Fruit fly (Drosophila melanogaster): Measurements from ENCODE around the gene CG31817.

Gene CG31817

dm6 chr2L:16317777-16318610 is 19.7 kb downstream of the CG31817 start:
- no peak for TF ChIP-seq cnc (optimal IDR thresholded peaks at IDR 0.05)
- no peak for TF ChIP-seq CG33017 (tag; optimal IDR thresholded peaks at IDR 0.05)
- TF ChIP-seq CG1620 (GFP tag; optimal IDR thresholded peaks at IDR 0.05) = peak; percentile 41
- peak; percentile 7 for TF ChIP-seq CG7101 (tag; optimal IDR thresholded peaks at IDR 0.05)
- peak; percentile 46 for TF ChIP-seq Mnt (GFP tag; optimal IDR thresholded peaks at IDR 0.05)
- peak; percentile 26 for TF ChIP-seq cic (GFP tag; optimal IDR thresholded peaks at IDR 0.05)
- peak; percentile 72 for TF ChIP-seq tj (GFP tag; optimal IDR thresholded peaks at IDR 0.05)
- peak; percentile 27 for TF ChIP-seq ovo (GFP tag; optimal IDR thresholded peaks at IDR 0.05)
- TF ChIP-seq Clk (GFP tag; optimal IDR thresholded peaks at IDR 0.05) = no peak
- no peak for TF ChIP-seq bab1 (GFP tag; optimal IDR thresholded peaks at IDR 0.05)
- no peak for TF ChIP-seq toe (GFP tag; optimal IDR thresholded peaks at IDR 0.05)
- no peak for TF ChIP-seq CG11617 (GFP tag; optimal IDR thresholded peaks at IDR 0.05)
- no peak for TF ChIP-seq Hr96 (GFP tag; optimal IDR thresholded peaks at IDR 0.05)
- peak; percentile 70 for TF ChIP-seq kay (GFP tag; ENCODE audit: borderline replicate concordance)
- no peak for TF ChIP-seq CG14711 (tag; optimal IDR thresholded peaks at IDR 0.05)
- TF ChIP-seq pad (GFP tag; optimal IDR thresholded peaks at IDR 0.05) = no peak
- peak; percentile 9 for TF ChIP-seq CG7045 (GFP tag; optimal IDR thresholded peaks at IDR 0.05)
- peak; percentile 71 for TF ChIP-seq Crg-1 (GFP tag; optimal IDR thresholded peaks at IDR 0.05)
- no peak for TF ChIP-seq CG5204 (GFP tag; optimal IDR thresholded peaks at IDR 0.05)
- TF ChIP-seq CG12768 (GFP tag; optimal IDR thresholded peaks at IDR 0.05) = peak; percentile 34

DNA sequence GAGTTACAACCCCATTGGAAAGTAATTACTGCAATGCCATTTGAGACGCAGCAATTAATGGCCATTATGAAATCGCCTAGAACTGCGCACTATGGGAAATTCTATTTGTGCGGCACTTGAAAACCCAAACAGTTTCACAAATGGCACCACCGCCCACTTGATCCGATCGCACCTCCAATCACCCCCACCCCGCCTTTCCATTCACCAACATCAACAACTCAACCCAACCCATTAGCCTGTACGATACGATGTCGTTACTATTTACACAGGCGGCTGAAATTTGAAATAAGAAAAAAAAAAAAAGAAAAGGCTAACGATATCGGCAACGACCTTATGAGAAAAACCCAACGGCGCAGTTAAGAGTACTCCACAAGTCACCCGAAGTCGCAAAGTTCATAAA is 20.6 kb downstream of the CG31817 start:
- TF ChIP-seq cic (GFP tag; optimal IDR thresholded peaks at IDR 0.05) = peak; percentile 85
- TF ChIP-seq ovo (GFP tag; optimal IDR thresholded peaks at IDR 0.05) = peak; percentile 20
- TF ChIP-seq CG7101 (tag; optimal IDR thresholded peaks at IDR 0.05) = no peak
- no peak for TF ChIP-seq tj (GFP tag; optimal IDR thresholded peaks at IDR 0.05)
- no peak for TF ChIP-seq cnc (optimal IDR thresholded peaks at IDR 0.05)
- peak; percentile 4 for TF ChIP-seq CG7045 (GFP tag; optimal IDR thresholded peaks at IDR 0.05)
- no peak for TF ChIP-seq Clk (GFP tag; optimal IDR thresholded peaks at IDR 0.05)
- no peak for TF ChIP-seq Hr96 (GFP tag; optimal IDR thresholded peaks at IDR 0.05)
- no peak for TF ChIP-seq bab1 (GFP tag; optimal IDR thresholded peaks at IDR 0.05)
- no peak for TF ChIP-seq pad (GFP tag; optimal IDR thresholded peaks at IDR 0.05)
- TF ChIP-seq CG12768 (GFP tag; optimal IDR thresholded peaks at IDR 0.05) = peak; percentile 60
- TF ChIP-seq kay (GFP tag; ENCODE audit: borderline replicate concordance) = peak; percentile 5
- no peak for TF ChIP-seq CG14711 (tag; optimal IDR thresholded peaks at IDR 0.05)

dm6 chr2L:16316410-16316809 is 21.3 kb downstream of the CG31817 start:
- TF ChIP-seq ovo (GFP tag; optimal IDR thresholded peaks at IDR 0.05) (no peak), pad (GFP tag; optimal IDR thresholded peaks at IDR 0.05) (no peak), CG7101 (tag; optimal IDR thresholded peaks at IDR 0.05) (no peak), tj (GFP tag; optimal IDR thresholded peaks at IDR 0.05) (no peak), cnc (optimal IDR thresholded peaks at IDR 0.05) (no peak), CG7045 (GFP tag; optimal IDR thresholded peaks at IDR 0.05) (no peak), Clk (GFP tag; optimal IDR thresholded peaks at IDR 0.05) (no peak), CG11617 (GFP tag; optimal IDR thresholded peaks at IDR 0.05) (no peak), CG33017 (tag; optimal IDR thresholded peaks at IDR 0.05) (no peak), Hr96 (GFP tag; optimal IDR thresholded peaks at IDR 0.05) (no peak), CG1620 (GFP tag; optimal IDR thresholded peaks at IDR 0.05) (no peak), Crg-1 (GFP tag; optimal IDR thresholded peaks at IDR 0.05) (no peak), cic (GFP tag; optimal IDR thresholded peaks at IDR 0.05) (no peak)

dm6 chr2L:16315844-16316243 is 21.8 kb downstream of the CG31817 start:
- TF ChIP-seq cic (GFP tag; optimal IDR thresholded peaks at IDR 0.05) = peak; percentile 76
- TF ChIP-seq bab1 (GFP tag; optimal IDR thresholded peaks at IDR 0.05) = no peak
- TF ChIP-seq ovo (GFP tag; optimal IDR thresholded peaks at IDR 0.05) = peak; percentile 40
- peak; percentile 61 for TF ChIP-seq Mnt (GFP tag; optimal IDR thresholded peaks at IDR 0.05)
- no peak for TF ChIP-seq Hr96 (GFP tag; optimal IDR thresholded peaks at IDR 0.05)
- TF ChIP-seq CG12768 (GFP tag; optimal IDR thresholded peaks at IDR 0.05) = peak; percentile 3
- peak; percentile 98 for TF ChIP-seq kay (GFP tag; ENCODE audit: borderline replicate concordance)

DNA sequence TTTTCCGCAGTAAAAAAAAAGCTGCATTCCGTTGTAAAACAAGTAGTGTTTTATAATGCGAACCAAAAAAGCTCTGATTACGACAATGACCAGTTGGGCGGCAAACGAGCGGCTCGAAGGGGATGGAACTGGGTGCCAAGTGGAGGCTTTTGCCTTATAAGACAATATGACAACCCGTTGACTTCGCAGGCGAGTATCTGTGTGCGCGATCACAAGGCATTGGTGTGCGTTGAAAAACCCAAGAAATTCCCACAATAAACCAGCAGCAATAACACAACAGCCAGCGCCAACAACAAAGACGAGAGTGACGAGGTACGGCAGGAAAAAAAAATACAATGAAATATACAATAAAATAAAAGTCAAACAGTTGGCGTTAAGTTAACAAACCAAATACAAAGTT is 22.7 kb downstream of the CG31817 start:
- TF ChIP-seq Mnt (GFP tag; optimal IDR thresholded peaks at IDR 0.05) (peak; percentile 83), kay (GFP tag; ENCODE audit: borderline replicate concordance) (peak; percentile 98), CG12768 (GFP tag; optimal IDR thresholded peaks at IDR 0.05) (peak; percentile 83), CG1620 (GFP tag; optimal IDR thresholded peaks at IDR 0.05) (no peak), toe (GFP tag; optimal IDR thresholded peaks at IDR 0.05) (no peak), CG7101 (tag; optimal IDR thresholded peaks at IDR 0.05) (peak; percentile 54), cic (GFP tag; optimal IDR thresholded peaks at IDR 0.05) (peak; percentile 100), Hr96 (GFP tag; optimal IDR thresholded peaks at IDR 0.05) (no peak), bab1 (GFP tag; optimal IDR thresholded peaks at IDR 0.05) (peak; percentile 1), Crg-1 (GFP tag; optimal IDR thresholded peaks at IDR 0.05) (no peak), CG33017 (tag; optimal IDR thresholded peaks at IDR 0.05) (peak; percentile 58), CG5204 (GFP tag; optimal IDR thresholded peaks at IDR 0.05) (no peak), cnc (optimal IDR thresholded peaks at IDR 0.05) (no peak), pad (GFP tag; optimal IDR thresholded peaks at IDR 0.05) (peak; percentile 32), CG11617 (GFP tag; optimal IDR thresholded peaks at IDR 0.05) (peak; percentile 37), Clk (GFP tag; optimal IDR thresholded peaks at IDR 0.05) (no peak), CG14711 (tag; optimal IDR thresholded peaks at IDR 0.05) (peak; percentile 80), tj (GFP tag; optimal IDR thresholded peaks at IDR 0.05) (peak; percentile 81), CG7045 (GFP tag; optimal IDR thresholded peaks at IDR 0.05) (peak; percentile 25), ovo (GFP tag; optimal IDR thresholded peaks at IDR 0.05) (peak; percentile 35)

DNA sequence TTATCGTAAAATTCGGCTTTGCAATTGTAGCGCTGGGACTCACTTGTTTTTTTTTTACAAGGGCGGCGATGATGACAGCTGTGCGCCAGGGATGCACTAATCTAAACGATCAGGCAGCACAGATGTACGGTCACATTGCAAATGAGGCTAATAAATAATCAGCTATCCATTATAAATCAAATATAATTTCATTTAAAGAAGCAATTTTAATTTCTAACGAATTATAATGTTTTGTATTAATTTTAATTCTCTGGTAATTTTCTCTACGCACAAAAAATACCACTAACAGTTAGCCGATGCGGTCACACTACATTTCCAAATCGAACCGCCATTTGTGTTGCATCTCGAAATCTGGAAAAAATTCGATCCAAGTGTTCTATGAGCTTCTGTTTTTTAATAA is 27.0 kb downstream of the CG31817 start, which contains the start of the genes cni and fzy:
Gene cni (minus strand): TSS at position 79 of the 400 bp plus-strand sequence.
Gene fzy (plus strand): TSS at position 309 of the 400 bp plus-strand sequence.
- TF ChIP-seq cic (GFP tag; optimal IDR thresholded peaks at IDR 0.05) = peak; percentile 35
- TF ChIP-seq bab1 (GFP tag; optimal IDR thresholded peaks at IDR 0.05) = peak; percentile 74
- no peak for TF ChIP-seq CG12768 (GFP tag; optimal IDR thresholded peaks at IDR 0.05)
- TF ChIP-seq tj (GFP tag; optimal IDR thresholded peaks at IDR 0.05) = no peak
- TF ChIP-seq Hr96 (GFP tag; optimal IDR thresholded peaks at IDR 0.05) = no peak
- TF ChIP-seq CG33017 (tag; optimal IDR thresholded peaks at IDR 0.05) = no peak
- peak; percentile 37 for TF ChIP-seq Mnt (GFP tag; optimal IDR thresholded peaks at IDR 0.05)
- no peak for TF ChIP-seq ovo (GFP tag; optimal IDR thresholded peaks at IDR 0.05)
- TF ChIP-seq CG7045 (GFP tag; optimal IDR thresholded peaks at IDR 0.05) = no peak
- no peak for TF ChIP-seq Crg-1 (GFP tag; optimal IDR thresholded peaks at IDR 0.05)
- TF ChIP-seq CG7101 (tag; optimal IDR thresholded peaks at IDR 0.05) = peak; percentile 5
- TF ChIP-seq CG5204 (GFP tag; optimal IDR thresholded peaks at IDR 0.05) = no peak
- no peak for TF ChIP-seq pad (GFP tag; optimal IDR thresholded peaks at IDR 0.05)
- no peak for TF ChIP-seq kay (GFP tag; ENCODE audit: borderline replicate concordance)
- TF ChIP-seq CG1620 (GFP tag; optimal IDR thresholded peaks at IDR 0.05) = peak; percentile 29
- TF ChIP-seq CG11617 (GFP tag; optimal IDR thresholded peaks at IDR 0.05) = peak; percentile 67
- peak; percentile 43 for TF ChIP-seq CG14711 (tag; optimal IDR thresholded peaks at IDR 0.05)
- TF ChIP-seq toe (GFP tag; optimal IDR thresholded peaks at IDR 0.05) = no peak
- no peak for TF ChIP-seq Clk (GFP tag; optimal IDR thresholded peaks at IDR 0.05)
- no peak for TF ChIP-seq cnc (optimal IDR thresholded peaks at IDR 0.05)
